Fruit fly (Drosophila melanogaster): Measurements from ENCODE around the gene CG7518.

- TF ChIP-seq Pif1B (GFP tag; optimal IDR thresholded peaks at IDR 0.05) (no peak), CG34367 (tag; optimal IDR thresholded peaks at IDR 0.05) (no peak), CG13204 (GFP tag; optimal IDR thresholded peaks at IDR 0.05) (no peak), EcR (GFP tag; optimal IDR thresholded peaks at IDR 0.05) (peak; percentile 100)
These were observed 13.2 kb downstream of the CG7518 start, which contains the start of gene CG8031 for dm6 chr3R:13010905-13011620.
